Worm (Caenorhabditis elegans) whole organism, L3 larva: ENCODE results near the gene Y53G8B.2.

Experiments used
- R02D3.7 ChIP-seq: fragments of 150-350 bp; optimal IDR thresholded peaks from 2 replicates; lab custom pipeline; 2014; ENCODE audit warnings: missing biosample characterization, missing genetic modification characterization
- egl-27 ChIP-seq: sonication (generic microtip); optimal IDR thresholded peaks from 4 replicates; lab custom pipeline; 2017; ENCODE audit warnings: missing biosample characterization, missing genetic modification reagents, missing genetic modification characterization
- fkh-10 ChIP-seq: sonication (generic microtip); optimal IDR thresholded peaks from 2 replicates; lab custom pipeline; 2017; ENCODE audit warnings: missing biosample characterization, missing genetic modification reagents, missing genetic modification characterization
- fos-1 ChIP-seq: fragments of 150-350 bp; optimal IDR thresholded peaks from 2 replicates; lab custom pipeline; 2014; ENCODE audit warnings: missing biosample characterization, missing genetic modification characterization
- lin-39 ChIP-seq: fragments of 150-350 bp; optimal IDR thresholded peaks from 2 replicates; lab custom pipeline; 2018; ENCODE audit warnings: missing biosample characterization, missing genetic modification reagents, missing genetic modification characterization
- nhr-25 ChIP-seq: sonication (generic microtip); optimal IDR thresholded peaks from 2 replicates; lab custom pipeline; 2017; ENCODE audit warnings: missing biosample characterization, missing genetic modification characterization
- nhr-28 ChIP-seq: fragments of 150-350 bp; optimal IDR thresholded peaks from 2 replicates; lab custom pipeline; 2014; ENCODE audit warnings: missing biosample characterization, missing genetic modification characterization
- nhr-77 ChIP-seq: fragments of 150-350 bp; optimal IDR thresholded peaks from 2 replicates; lab custom pipeline; 2014; ENCODE audit warnings: missing biosample characterization, missing genetic modification characterization
- pqm-1 ChIP-seq: fragments of 150-350 bp; optimal IDR thresholded peaks from 2 replicates; lab custom pipeline; 2017; ENCODE audit warnings: missing biosample characterization, missing genetic modification characterization, inconsistent platforms
- snpc-4 ChIP-seq: fragments of 150-350 bp; optimal IDR thresholded peaks from 2 replicates; lab custom pipeline; 2014; ENCODE audit warnings: missing biosample characterization, missing genetic modification characterization
- unc-62 ChIP-seq: fragments of 150-350 bp; sonication (generic microtip); optimal IDR thresholded peaks from 4 replicates; lab custom pipeline; 2014; ENCODE audit warnings: missing biosample characterization, missing genetic modification reagents, missing genetic modification characterization
- zag-1 ChIP-seq: fragments of 150-350 bp; optimal IDR thresholded peaks from 2 replicates; lab custom pipeline; 2014; ENCODE audit warnings: missing biosample characterization, missing genetic modification characterization

- TF ChIP-seq nhr-28 (no peak), egl-27 (tag; lab: Kevin White, UChicago) (no peak), zag-1 (tag; lab: Kevin White, UChicago) (no peak), pqm-1 (tag; lab: Kevin White, UChicago) (no peak), lin-39 (no peak), fkh-10 (GFP tag; lab: Kevin White, UChicago) (no peak), nhr-77 (no peak), fos-1 (no peak), nhr-25 (no peak), snpc-4 (tag; lab: Kevin White, UChicago) (no peak), unc-62 (GFP tag; lab: Kevin White, UChicago) (no peak), R02D3.7 (tag; lab: Kevin White, UChicago) (no peak)
These were observed 5.0 kb upstream of the Y53G8B.2 start for ce11 chrIII:3108804-3109203.
